Fruit fly (Drosophila melanogaster): Measurements from ENCODE around the gene oxt.

The oxt gene

dm6 chr3L:2262515-2262944 is at the start of gene oxt, which contains the start of gene CG13807 (continued):
- peak; percentile 87 for TF ChIP-seq esn (GFP tag; optimal IDR thresholded peaks at IDR 0.05)
- peak; percentile 94 for TF ChIP-seq CG6163 (GFP tag; IDR thresholded peaks at IDR 0.05)
- peak in 1 of 2 experiments; percentile 80 for TF ChIP-seq ss (GFP tag; optimal IDR thresholded peaks at IDR 0.05)
- peak; percentile 76 for TF ChIP-seq fd59A (GFP tag; optimal IDR thresholded peaks at IDR 0.05)
- peak; percentile 83 for TF ChIP-seq Smox (GFP tag; optimal IDR thresholded peaks at IDR 0.05)
- peak; percentile 34 for TF ChIP-seq CG9139 (GFP tag; optimal IDR thresholded peaks at IDR 0.05)
- TF ChIP-seq vri (GFP tag; optimal IDR thresholded peaks at IDR 0.05) = no peak

- no peak for TF ChIP-seq Gug (GFP tag; IDR thresholded peaks at IDR 0.05)
- 0 out of 3 replicates have a peak, but pooled peaks have one; percentile 20 for TF ChIP-seq eg (GFP tag; IDR thresholded peaks at IDR 0.05)
These were observed 20.0 kb upstream of the oxt start, which contains the start of gene MsR2 for dm6 chr3L:2282506-2282905. Gene MsR2 (plus strand): TSS chr3L:2282883.

- TF ChIP-seq Smox (GFP tag; optimal IDR thresholded peaks at IDR 0.05) (no peak), net (GFP tag; optimal IDR thresholded peaks at IDR 0.05) (no peak), eg (GFP tag; IDR thresholded peaks at IDR 0.05) (no peak), fd59A (GFP tag; optimal IDR thresholded peaks at IDR 0.05) (no peak)
These were observed 13.8 kb upstream of the oxt start, which contains the start of gene yellow-g2 for dm6 chr3L:2276250-2276649. Gene yellow-g2 (plus strand): TSS chr3L:2276550.

DNA sequence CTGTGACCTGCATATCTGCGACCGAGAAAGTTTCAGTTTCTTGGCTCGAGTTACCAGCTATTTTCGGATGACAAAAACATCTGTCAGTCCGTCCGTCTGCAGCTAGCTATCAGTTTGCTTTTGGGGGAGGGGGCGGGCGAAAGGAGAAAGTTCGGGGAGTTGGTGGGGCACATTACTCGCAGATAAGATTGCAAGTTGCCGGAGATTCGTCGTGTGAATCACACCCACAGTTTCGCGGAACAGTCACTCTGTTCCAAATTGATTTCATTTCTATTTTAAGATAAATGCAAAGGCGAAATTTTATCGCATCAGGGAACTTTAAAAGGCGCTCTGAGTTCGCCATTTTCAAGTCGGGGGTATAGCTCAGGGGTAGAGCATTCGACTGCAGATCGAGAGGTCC is 10.9 kb upstream of the oxt start:
- TF ChIP-seq cyc (GFP tag; optimal IDR thresholded peaks at IDR 0.05) = no peak
- TF ChIP-seq svp (GFP tag) = peak; percentile 47
- no peak for TF ChIP-seq Sox15 (GFP tag; optimal IDR thresholded peaks at IDR 0.05)
- no peak for TF ChIP-seq ss (GFP tag; optimal IDR thresholded peaks at IDR 0.05)
- no peak for TF ChIP-seq CG9139 (GFP tag; optimal IDR thresholded peaks at IDR 0.05)
- no peak for TF ChIP-seq eg (GFP tag; IDR thresholded peaks at IDR 0.05)

DNA sequence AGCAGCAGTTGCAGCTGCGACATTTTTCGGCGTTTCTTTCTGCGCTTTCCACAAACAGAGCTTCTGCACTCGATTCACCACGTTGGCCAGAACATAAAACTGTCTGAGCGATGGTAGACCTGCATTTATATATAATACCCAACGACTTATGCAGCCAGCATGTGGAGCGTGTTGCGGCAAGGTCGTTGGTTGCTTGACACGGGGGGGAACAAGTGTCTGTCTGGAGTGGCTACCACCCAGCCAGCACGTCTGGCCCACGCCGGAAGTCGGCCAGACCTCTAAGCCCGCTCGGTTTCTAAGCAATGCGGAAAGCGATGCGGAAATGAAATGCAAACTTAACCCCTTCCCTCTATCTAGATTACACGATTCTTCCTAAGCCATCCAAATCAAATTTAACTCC is 10.2 kb upstream of the oxt start, which contains the start of gene yellow-g:
Gene yellow-g (minus strand): TSS at position 101 of the 400 bp plus-strand sequence.
- no peak for TF ChIP-seq fkh (GFP tag; optimal IDR thresholded peaks at IDR 0.05)
- TF ChIP-seq CG15336 (GFP tag; IDR thresholded peaks at IDR 0.05) = no peak
- no peak for TF ChIP-seq Ets21C (GFP tag; optimal IDR thresholded peaks at IDR 0.05)
- no peak for TF ChIP-seq achi (GFP tag; optimal IDR thresholded peaks at IDR 0.05)
- no peak for TF ChIP-seq Smox (GFP tag; optimal IDR thresholded peaks at IDR 0.05)
- no peak for TF ChIP-seq CG8319 (GFP tag; optimal IDR thresholded peaks at IDR 0.05)
- no peak for TF ChIP-seq CG8119 (GFP tag; IDR thresholded peaks at IDR 0.05)
- no peak for TF ChIP-seq Sox14 (GFP tag; optimal IDR thresholded peaks at IDR 0.05)
- TF ChIP-seq CG6163 (GFP tag; IDR thresholded peaks at IDR 0.05) = no peak
- TF ChIP-seq svp (GFP tag) = no peak
- no peak for TF ChIP-seq Sox15 (GFP tag; optimal IDR thresholded peaks at IDR 0.05)
- TF ChIP-seq CG8632 (GFP tag; optimal IDR thresholded peaks at IDR 0.05) = no peak
- TF ChIP-seq vri (GFP tag; optimal IDR thresholded peaks at IDR 0.05) = no peak

- TF ChIP-seq eg (GFP tag; IDR thresholded peaks at IDR 0.05) = no peak
- TF ChIP-seq CG31627 (GFP tag; optimal IDR thresholded peaks at IDR 0.05) = no peak
- TF ChIP-seq CG9139 (GFP tag; optimal IDR thresholded peaks at IDR 0.05) = no peak
- no peak for TF ChIP-seq CG6276 (GFP tag; optimal IDR thresholded peaks at IDR 0.05)
- no peak for TF ChIP-seq fkh (GFP tag; optimal IDR thresholded peaks at IDR 0.05)
- no peak for TF ChIP-seq CG11762 (GFP tag; optimal IDR thresholded peaks at IDR 0.05; ENCODE audit: insufficient read depth)
- no peak for TF ChIP-seq topi (GFP tag; optimal IDR thresholded peaks at IDR 0.05)
- TF ChIP-seq CG4318 (GFP tag; optimal IDR thresholded peaks at IDR 0.05) = no peak
- TF ChIP-seq CG11294 (GFP tag; IDR thresholded peaks at IDR 0.05) = no peak
- TF ChIP-seq Sox14 (GFP tag; optimal IDR thresholded peaks at IDR 0.05) = no peak
- TF ChIP-seq spab (GFP tag; optimal IDR thresholded peaks at IDR 0.05) = no peak
- no peak for TF ChIP-seq CG10631 (GFP tag; optimal IDR thresholded peaks at IDR 0.05)
- TF ChIP-seq Sox102F (GFP tag; optimal IDR thresholded peaks at IDR 0.05) = no peak
- TF ChIP-seq OdsH (GFP tag; optimal IDR thresholded peaks at IDR 0.05) = no peak
These were observed 6.1 kb upstream of the oxt start, which contains the start of gene CG32302 for dm6 chr3L:2268525-2268924. Gene CG32302 (plus strand): TSS chr3L:2268825.
